Worm (Caenorhabditis elegans) whole organism, late embryonic: ENCODE measurements around the gene B0302.4.
A peak's percentile ranks its signal among the peaks of the same experiment; 100 is the strongest.

ENCODE experiments used
- C38D4.7 ChIP-seq: fragments of 200-800 bp; sonication (Bioruptor generic); optimal IDR thresholded peaks from 2 replicates; lab custom pipeline; 2018; ENCODE audit warnings: mild to moderate bottlenecking, missing genetic modification characterization, moderate library complexity, missing compliant biosample characterization
- K02D7.2 ChIP-seq: sonication (generic microtip); optimal IDR thresholded peaks from 2 replicates; lab custom pipeline; 2017; ENCODE audit warnings: mild to moderate bottlenecking, missing genetic modification characterization, missing compliant biosample characterization
- K09A11.1 ChIP-seq: sonication (generic microtip); optimal IDR thresholded peaks from 2 replicates; lab custom pipeline; 2017; ENCODE audit warnings: antibody characterized with exemption, mild to moderate bottlenecking, missing genetic modification characterization, missing compliant biosample characterization; ENCODE audit not compliant: insufficient read depth
- ahr-1 ChIP-seq: sonication (generic microtip); optimal IDR thresholded peaks from 2 replicates; lab custom pipeline; 2016; ENCODE audit warnings: missing genetic modification characterization, missing compliant biosample characterization
- ceh-14 ChIP-seq: sonication (generic microtip); optimal IDR thresholded peaks from 2 replicates; lab custom pipeline; 2016; ENCODE audit warnings: missing genotype, missing genetic modification characterization, missing compliant biosample characterization
- ceh-18 ChIP-seq: sonication (generic microtip); optimal IDR thresholded peaks from 2 replicates; lab custom pipeline; 2016; ENCODE audit warnings: missing genetic modification characterization, missing compliant biosample characterization
- ceh-2 ChIP-seq: sonication (generic microtip); optimal IDR thresholded peaks from 2 replicates; lab custom pipeline; 2016; ENCODE audit warnings: missing genotype, missing genetic modification characterization, missing compliant biosample characterization
- ceh-24 ChIP-seq: sonication (generic microtip); optimal IDR thresholded peaks from 2 replicates; lab custom pipeline; 2016; ENCODE audit warnings: mild to moderate bottlenecking, missing genetic modification characterization, missing compliant biosample characterization
- ceh-30 ChIP-seq: fragments of 150-350 bp; optimal IDR thresholded peaks from 2 replicates; lab custom pipeline; 2014; ENCODE audit warnings: missing biosample characterization, missing genetic modification characterization
- ceh-31 ChIP-seq: sonication (generic microtip); optimal IDR thresholded peaks from 2 replicates; lab custom pipeline; 2016; ENCODE audit warnings: missing genetic modification characterization, missing compliant biosample characterization
- ceh-34 ChIP-seq: sonication (generic microtip); optimal IDR thresholded peaks from 2 replicates; lab custom pipeline; 2016; ENCODE audit warnings: mild to moderate bottlenecking, missing genetic modification characterization, missing compliant biosample characterization
- ceh-45 ChIP-seq: fragments of 200-800 bp; sonication (Bioruptor generic); IDR thresholded peaks from 2 replicates; pipeline ENCODE4 v1.3.6; 2022; ENCODE audit warnings: missing genetic modification reagents, missing genetic modification characterization, missing compliant biosample characterization
- ceh-48 ChIP-seq: sonication (generic microtip); optimal IDR thresholded peaks from 2 replicates; lab custom pipeline; 2016; ENCODE audit warnings: missing genetic modification characterization, inconsistent platforms, missing compliant biosample characterization
- ceh-6 ChIP-seq: fragments of 200-800 bp; sonication (Bioruptor generic); optimal IDR thresholded peaks from 2 replicates; lab custom pipeline; 2018; ENCODE audit warnings: mild to moderate bottlenecking, missing genetic modification characterization, missing compliant biosample characterization
- dmd-4 ChIP-seq: sonication (generic microtip); optimal IDR thresholded peaks from 2 replicates; lab custom pipeline; 2016; ENCODE audit warnings: borderline replicate concordance, missing genetic modification characterization, missing compliant biosample characterization
- elt-2 ChIP-seq: sonication (generic microtip); optimal IDR thresholded peaks from 2 replicates; lab custom pipeline; 2016; ENCODE audit warnings: missing genetic modification reagents, missing genetic modification characterization, missing compliant biosample characterization
- elt-4 ChIP-seq: sonication (generic microtip); optimal IDR thresholded peaks from 2 replicates; lab custom pipeline; 2016; ENCODE audit warnings: missing genetic modification characterization, missing compliant biosample characterization
- ets-4 ChIP-seq: sonication (generic microtip); optimal IDR thresholded peaks from 2 replicates; lab custom pipeline; 2016; ENCODE audit warnings: missing genetic modification characterization, missing compliant biosample characterization
- fax-1 ChIP-seq: sonication (generic microtip); optimal IDR thresholded peaks from 2 replicates; lab custom pipeline; 2016; ENCODE audit warnings: missing genotype, missing genetic modification characterization, missing compliant biosample characterization
- fkh-6 ChIP-seq: sonication (generic microtip); optimal IDR thresholded peaks from 2 replicates; lab custom pipeline; 2016; ENCODE audit warnings: missing genetic modification characterization, missing compliant biosample characterization
- gmeb-2 ChIP-seq: sonication (generic microtip); optimal IDR thresholded peaks from 2 replicates; lab custom pipeline; 2016; ENCODE audit warnings: missing genetic modification characterization, inconsistent platforms, missing compliant biosample characterization
- hlh-13 ChIP-seq: fragments of 200-800 bp; sonication (Bioruptor generic); optimal IDR thresholded peaks from 2 replicates; lab custom pipeline; 2018; ENCODE audit warnings: mild to moderate bottlenecking, missing genetic modification characterization, missing compliant biosample characterization
- hlh-15 ChIP-seq: sonication (generic microtip); optimal IDR thresholded peaks from 2 replicates; lab custom pipeline; 2016; ENCODE audit warnings: missing genetic modification characterization, missing compliant biosample characterization
- hlh-30 ChIP-seq: sonication (generic microtip); optimal IDR thresholded peaks from 2 replicates; lab custom pipeline; 2017; ENCODE audit warnings: antibody characterized with exemption, missing genetic modification characterization, missing compliant biosample characterization; ENCODE audit not compliant: insufficient read depth
- hlh-6 ChIP-seq: sonication (generic microtip); optimal IDR thresholded peaks from 2 replicates; lab custom pipeline; 2016; ENCODE audit warnings: missing genotype, missing genetic modification characterization, missing compliant biosample characterization
- madf-2 ChIP-seq: sonication (generic microtip); optimal IDR thresholded peaks from 2 replicates; lab custom pipeline; 2017; ENCODE audit warnings: missing genetic modification characterization, missing compliant biosample characterization
- mec-3 ChIP-seq: sonication (generic microtip); optimal IDR thresholded peaks from 2 replicates; lab custom pipeline; 2016; ENCODE audit warnings: borderline replicate concordance, missing genetic modification characterization, missing compliant biosample characterization
- nfya-1 ChIP-seq: sonication (generic microtip); optimal IDR thresholded peaks from 2 replicates; lab custom pipeline; 2017; ENCODE audit warnings: missing genetic modification characterization, mild to moderate bottlenecking, missing compliant biosample characterization, antibody characterized with exemption, moderate library complexity
- npax-4 ChIP-seq: sonication (generic microtip); optimal IDR thresholded peaks from 2 replicates; lab custom pipeline; 2016; ENCODE audit warnings: missing genetic modification characterization, missing compliant biosample characterization
- odd-2 ChIP-seq: sonication (generic microtip); optimal IDR thresholded peaks from 2 replicates; lab custom pipeline; 2017; ENCODE audit warnings: antibody characterized with exemption, mild to moderate bottlenecking, missing genetic modification characterization, missing compliant biosample characterization
- pat-9 ChIP-seq: fragments of 200-800 bp; sonication (Bioruptor generic); optimal IDR thresholded peaks from 2 replicates; lab custom pipeline; 2018; ENCODE audit warnings: mild to moderate bottlenecking, missing genetic modification characterization, moderate library complexity, missing compliant biosample characterization
- pax-1 ChIP-seq: fragments of 150-350 bp; optimal IDR thresholded peaks from 2 replicates; lab custom pipeline; 2014; ENCODE audit warnings: missing biosample characterization, missing genetic modification characterization
- pha-4 ChIP-seq: fragments of 150-350 bp; optimal IDR thresholded peaks from 2 replicates; lab custom pipeline; 2018; ENCODE audit warnings: missing biosample characterization, missing genetic modification reagents, missing genetic modification characterization
- ref-2 ChIP-seq: sonication (generic microtip); optimal IDR thresholded peaks from 2 replicates; lab custom pipeline; 2016; ENCODE audit warnings: missing genetic modification characterization, missing compliant biosample characterization
- rnt-1 ChIP-seq: sonication (generic microtip); optimal IDR thresholded peaks from 2 replicates; lab custom pipeline; 2016; ENCODE audit warnings: missing genetic modification characterization, missing compliant biosample characterization
- sdc-2 ChIP-seq: sonication (generic microtip); optimal IDR thresholded peaks from 2 replicates; lab custom pipeline; 2016; ENCODE audit warnings: missing genotype, missing genetic modification characterization, missing compliant biosample characterization
- sox-2 ChIP-seq: fragments of 200-800 bp; sonication (Bioruptor generic); IDR thresholded peaks from 2 replicates; pipeline ENCODE4 v1.3.6; 2022; ENCODE audit warnings: missing genetic modification reagents, missing genetic modification characterization, missing compliant biosample characterization
- syd-9 ChIP-seq: sonication (generic microtip); optimal IDR thresholded peaks from 2 replicates; lab custom pipeline; 2016; ENCODE audit warnings: mild to moderate bottlenecking, missing genetic modification characterization, moderate library complexity, missing compliant biosample characterization
- tbx-2 ChIP-seq: sonication (generic microtip); optimal IDR thresholded peaks from 2 replicates; lab custom pipeline; 2016; ENCODE audit warnings: missing genetic modification characterization, missing compliant biosample characterization
- tbx-7 ChIP-seq: sonication (generic microtip); optimal IDR thresholded peaks from 2 replicates; lab custom pipeline; 2016; ENCODE audit warnings: missing genotype, missing genetic modification characterization, missing compliant biosample characterization
- unc-3 ChIP-seq, 2 experiments: fragments of 200-800 bp in 1 of 2; sonication (Bioruptor generic) in 1 of 2; sonication (generic microtip) in 1 of 2; conservative IDR thresholded peaks in 1 of 2; optimal IDR thresholded peaks in 1 of 2; 2 replicates each; pipeline versions ENCODE4 v1.3.6 to Lab custom; 2016 to 2022; ENCODE audit warnings: missing compliant biosample characterization in 2 of 2, missing genetic modification characterization in 2 of 2, missing genetic modification reagents in 1 of 2
- unc-42 ChIP-seq: sonication (generic microtip); optimal IDR thresholded peaks from 2 replicates; lab custom pipeline; 2016; ENCODE audit warnings: missing genotype, missing genetic modification characterization, missing compliant biosample characterization
- unc-55 ChIP-seq: sonication (generic microtip); optimal IDR thresholded peaks from 2 replicates; lab custom pipeline; 2017; ENCODE audit warnings: missing biosample characterization, missing genetic modification reagents, missing genetic modification characterization
- unc-86 ChIP-seq: sonication (generic microtip); optimal IDR thresholded peaks from 2 replicates; lab custom pipeline; 2016; ENCODE audit warnings: missing genetic modification characterization, missing compliant biosample characterization

B0302.4 gene

DNA sequence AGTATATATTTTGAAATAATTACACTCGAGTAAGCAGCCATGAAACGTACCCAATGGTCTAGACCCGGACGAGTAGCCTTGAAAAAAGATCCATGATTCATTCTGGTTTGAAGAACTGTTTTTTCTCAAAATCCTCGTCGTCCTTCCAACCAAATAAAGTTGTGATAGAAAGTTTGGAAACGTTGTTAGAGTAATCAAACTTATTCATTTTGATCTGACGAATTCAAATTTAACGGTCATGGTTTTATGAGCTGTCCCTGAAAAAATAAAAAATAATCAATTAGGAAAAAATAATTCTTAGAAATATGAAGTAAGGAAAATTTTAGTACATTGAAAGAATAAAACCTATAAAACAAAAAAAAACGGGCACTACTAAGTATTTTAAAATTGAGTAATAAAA lies at the start of gene B0302.4:
B0302.4 (minus strand) TSS at position 101 of the 400 bp plus-strand sequence.
- TF ChIP-seq unc-3 (GFP tag; conservative IDR thresholded peaks at IDR 0.05; lab: Robert Waterston, UW), result no peak
- no peak for TF ChIP-seq unc-3 (tag; optimal IDR thresholded peaks at IDR 0.05; lab: Kevin White, UChicago)
- no peak for TF ChIP-seq ceh-24 (tag; lab: Kevin White, UChicago)
- TF ChIP-seq ceh-31 (tag; lab: Kevin White, UChicago), result no peak
- no peak for TF ChIP-seq unc-42 (tag; lab: Kevin White, UChicago)
- no peak for TF ChIP-seq madf-2 (tag; lab: Kevin White, UChicago)
- TF ChIP-seq K09A11.1, result no peak
- TF ChIP-seq pha-4 (tag; lab: Kevin White, UChicago), result no peak
- no peak for TF ChIP-seq syd-9
- no peak for TF ChIP-seq nfya-1 (tag; lab: Kevin White, UChicago)
- no peak for TF ChIP-seq dmd-4 (tag; lab: Kevin White, UChicago)
- TF ChIP-seq ceh-18 (tag; lab: Kevin White, UChicago), result no peak
- no peak for TF ChIP-seq hlh-6 (tag; lab: Kevin White, UChicago)
- TF ChIP-seq pat-9 (tag; lab: Kevin White, UChicago), result no peak
- no peak for TF ChIP-seq hlh-30 (tag; lab: Kevin White, UChicago)
- no peak for TF ChIP-seq ceh-45 (GFP tag; lab: Robert Waterston, UW)
- TF ChIP-seq pax-1 (tag; lab: Kevin White, UChicago), result no peak
- no peak for TF ChIP-seq ceh-6 (GFP tag; lab: Kevin White, UChicago)
- TF ChIP-seq ref-2 (tag; lab: Kevin White, UChicago), result no peak
- TF ChIP-seq npax-4 (tag; lab: Kevin White, UChicago), result no peak
- TF ChIP-seq K02D7.2 (tag; lab: Kevin White, UChicago), result no peak

- TF ChIP-seq ceh-34 (peak; percentile 26), unc-3 (GFP tag; conservative IDR thresholded peaks at IDR 0.05; lab: Robert Waterston, UW) (no peak), unc-3 (tag; optimal IDR thresholded peaks at IDR 0.05; lab: Kevin White, UChicago) (no peak), ref-2 (tag; lab: Kevin White, UChicago) (peak; percentile 6), ceh-30 (tag; lab: Kevin White, UChicago) (no peak), pha-4 (tag; lab: Kevin White, UChicago) (no peak), mec-3 (tag; lab: Kevin White, UChicago) (no peak), C38D4.7 (GFP tag; lab: Kevin White, UChicago) (no peak), elt-2 (no peak), ceh-31 (tag; lab: Kevin White, UChicago) (peak; percentile 45), hlh-15 (tag; lab: Kevin White, UChicago) (no peak), syd-9 (no peak), ceh-2 (tag; lab: Kevin White, UChicago) (no peak), ets-4 (tag; lab: Kevin White, UChicago) (no peak), sox-2 (GFP tag; lab: Robert Waterston, UW) (no peak), ceh-18 (tag; lab: Kevin White, UChicago) (no peak), ceh-48 (tag; lab: Kevin White, UChicago) (peak; percentile 79), sdc-2 (tag; lab: Kevin White, UChicago) (peak; percentile 56), elt-4 (tag; lab: Kevin White, UChicago) (no peak), fax-1 (tag; lab: Kevin White, UChicago) (no peak), gmeb-2 (tag; lab: Kevin White, UChicago) (no peak), unc-42 (tag; lab: Kevin White, UChicago) (peak; percentile 19), K02D7.2 (tag; lab: Kevin White, UChicago) (no peak), tbx-7 (tag; lab: Kevin White, UChicago) (no peak), tbx-2 (tag; lab: Kevin White, UChicago) (peak; percentile 30), fkh-6 (tag; lab: Kevin White, UChicago) (no peak), odd-2 (tag; lab: Kevin White, UChicago) (no peak), K09A11.1 (no peak), hlh-13 (GFP tag; lab: Kevin White, UChicago) (no peak), ahr-1 (tag; lab: Kevin White, UChicago) (no peak), npax-4 (tag; lab: Kevin White, UChicago) (no peak), ceh-14 (no peak), hlh-30 (tag; lab: Kevin White, UChicago) (no peak), nfya-1 (tag; lab: Kevin White, UChicago) (peak; percentile 5), dmd-4 (tag; lab: Kevin White, UChicago) (no peak), unc-55 (GFP tag; lab: Kevin White, UChicago) (no peak), rnt-1 (no peak), unc-86 (tag; lab: Kevin White, UChicago) (no peak)
Measured at ce11 chrX:17221873-17222525, 45.4 kb upstream of the B0302.4 start, which contains the start of gene rab-6.2. rab-6.2 (plus strand) TSS chrX:17222475.
